Fruit fly (Drosophila melanogaster) whole organism, pupa: ENCODE data around the gene CG31141.
A peak's percentile ranks its signal among the peaks of the same experiment; 100 is the strongest.

Experiments
- CG10348 ChIP-seq: fragments of 200-800 bp; sonication (Bioruptor generic); IDR thresholded peaks from 2 replicates; pipeline ENCODE4 v1.3.6; 2022; ENCODE audit warnings: missing biosample characterization, missing genetic modification characterization
- CG12605 ChIP-seq: fragments of 200-800 bp; sonication (Bioruptor generic); IDR thresholded peaks from 2 replicates; pipeline ENCODE4 v1.3.6; 2022; ENCODE audit warnings: missing biosample characterization, missing genetic modification characterization
- CG13204 ChIP-seq: fragments of 200-800 bp; sonication (Bioruptor generic); optimal IDR thresholded peaks from 2 replicates; lab custom pipeline; 2018; ENCODE audit warnings: missing biosample characterization, mild to moderate bottlenecking, missing genetic modification characterization, moderate library complexity
- CG14655 ChIP-seq: fragments of 200-800 bp; sonication (Bioruptor generic); optimal IDR thresholded peaks from 3 replicates; lab custom pipeline; 2017; ENCODE audit warnings: mild to moderate bottlenecking, missing biosample characterization, missing genetic modification reagents, missing genetic modification characterization
- CG15710 ChIP-seq: fragments of 200-800 bp; sonication (Bioruptor generic); optimal IDR thresholded peaks from 2 replicates; lab custom pipeline; 2018; ENCODE audit warnings: missing biosample characterization, mild to moderate bottlenecking, missing genetic modification characterization, moderate library complexity
- CG17806 ChIP-seq: fragments of 200-800 bp; sonication (Bioruptor generic); optimal IDR thresholded peaks from 2 replicates; lab custom pipeline; 2018; ENCODE audit warnings: missing biosample characterization, mild to moderate bottlenecking, missing genetic modification characterization, moderate library complexity
- CG32121 ChIP-seq: fragments of 200-800 bp; sonication (Bioruptor generic); IDR thresholded peaks from 2 replicates; pipeline ENCODE4 v1.3.6; 2022; ENCODE audit warnings: missing biosample characterization, missing genetic modification characterization
- CG34367 ChIP-seq: fragments of 200-800 bp; sonication (Bioruptor generic); optimal IDR thresholded peaks from 2 replicates; lab custom pipeline; 2018; ENCODE audit warnings: missing biosample characterization, mild to moderate bottlenecking, missing genetic modification characterization
- CG4496 ChIP-seq: fragments of 200-800 bp; sonication (Bioruptor generic); IDR thresholded peaks from 3 replicates; pipeline ENCODE4 v1.3.6; 2022; ENCODE audit warnings: missing biosample characterization, missing genetic modification characterization
- CG8159 ChIP-seq: fragments of 200-800 bp; sonication (Bioruptor generic); optimal IDR thresholded peaks from 3 replicates; lab custom pipeline; 2018; ENCODE audit warnings: missing biosample characterization, mild to moderate bottlenecking, missing genetic modification characterization, moderate library complexity
- CG8301 ChIP-seq: fragments of 200-800 bp; sonication (Bioruptor generic); optimal IDR thresholded peaks from 2 replicates; lab custom pipeline; 2018; ENCODE audit warnings: missing biosample characterization, mild to moderate bottlenecking, missing genetic modification characterization
- CG9948 ChIP-seq: fragments of 200-800 bp; sonication (Bioruptor generic); optimal IDR thresholded peaks from 2 replicates; lab custom pipeline; 2018; ENCODE audit warnings: missing biosample characterization, mild to moderate bottlenecking, missing genetic modification characterization, moderate library complexity
- D1 ChIP-seq: fragments of 200-800 bp; sonication (Bioruptor generic); optimal IDR thresholded peaks from 2 replicates; lab custom pipeline; 2018; ENCODE audit warnings: missing biosample characterization, mild to moderate bottlenecking, missing genetic modification characterization, moderate library complexity
- EcR ChIP-seq: fragments of 200-800 bp; sonication (Bioruptor generic); optimal IDR thresholded peaks from 3 replicates; lab custom pipeline; 2019; ENCODE audit warnings: missing biosample characterization, missing genetic modification characterization, mild to moderate bottlenecking, moderate library complexity, missing genetic modification reagents
- Ets98B ChIP-seq: fragments of 200-800 bp; sonication (Bioruptor generic); IDR thresholded peaks from 2 replicates; pipeline ENCODE4 v1.3.6; 2022; ENCODE audit warnings: missing biosample characterization, missing genetic modification characterization
- Pif1A ChIP-seq: fragments of 200-800 bp; sonication (Bioruptor generic); optimal IDR thresholded peaks from 3 replicates; lab custom pipeline; 2016; ENCODE audit warnings: missing biosample characterization, missing genetic modification characterization
- Pif1B ChIP-seq: fragments of 200-800 bp; sonication (Bioruptor generic); optimal IDR thresholded peaks from 3 replicates; lab custom pipeline; 2016; ENCODE audit warnings: missing biosample characterization, missing genetic modification characterization
- Snoo ChIP-seq: fragments of 200-800 bp; sonication (Bioruptor generic); optimal IDR thresholded peaks from 3 replicates; lab custom pipeline; 2017; ENCODE audit warnings: missing biosample characterization, mild to moderate bottlenecking, missing genetic modification characterization, inconsistent platforms
- fd96Ca ChIP-seq: fragments of 200-800 bp; sonication (Bioruptor generic); IDR thresholded peaks from 3 replicates; pipeline ENCODE4 v1.3.6; 2022; ENCODE audit warnings: missing biosample characterization, missing genetic modification characterization
- gl ChIP-seq: fragments of 200-800 bp; sonication (Bioruptor generic); optimal IDR thresholded peaks from 2 replicates; lab custom pipeline; 2018; ENCODE audit warnings: missing biosample characterization, mild to moderate bottlenecking, missing genetic modification characterization
- rn ChIP-seq: fragments of 200-800 bp; sonication (Bioruptor generic); IDR thresholded peaks from 2 replicates; pipeline ENCODE4 v1.3.6; 2022; ENCODE audit warnings: missing biosample characterization, missing genetic modification characterization

CG31141 gene

DNA sequence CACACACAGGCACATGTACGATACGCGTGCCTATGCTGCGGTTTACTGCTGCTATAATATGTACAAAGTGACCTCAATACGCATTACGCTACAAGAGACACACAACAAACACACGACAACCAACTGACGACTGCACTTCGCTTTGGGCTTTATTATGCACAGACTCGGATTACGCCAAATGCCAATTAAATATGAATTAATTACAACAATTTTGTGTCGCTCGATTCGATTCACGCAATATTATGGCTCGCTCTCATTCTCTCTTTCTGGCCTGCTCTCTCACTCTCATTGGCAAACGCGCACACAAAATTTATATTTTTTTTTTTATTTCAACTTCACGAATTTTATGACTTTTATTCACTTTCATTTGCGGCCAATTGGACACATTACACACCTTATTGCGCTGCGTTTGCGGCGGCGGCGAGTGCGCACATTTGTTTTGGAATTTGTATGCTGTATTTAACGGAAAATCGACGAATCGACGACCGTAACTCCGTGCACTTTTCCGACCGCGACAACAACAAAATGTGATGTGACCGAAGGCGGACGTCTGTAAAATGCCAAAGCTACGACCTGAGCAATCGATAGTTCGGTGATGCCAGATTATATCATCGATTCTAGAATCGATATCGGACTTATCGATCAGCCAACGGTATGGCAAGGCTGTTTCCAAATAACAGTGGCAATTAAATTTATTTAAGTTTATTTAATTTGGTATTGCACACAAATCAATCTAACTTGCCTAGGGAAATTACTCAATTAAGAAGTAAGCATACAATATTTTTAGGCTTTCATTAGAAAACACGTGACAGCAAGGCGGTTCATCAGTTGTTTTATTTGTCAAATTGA lies at the start of gene CG31141, which contains the start of gene sba:
Gene CG31141 (plus strand): TSS at position 799 of the 849 bp plus-strand sequence.
Gene sba (minus strand): TSS at position 472 of the 849 bp plus-strand sequence.
- TF ChIP-seq CG8159 (tag; lab: Kevin White, UChicago), result peak; percentile 46
- TF ChIP-seq CG9948 (tag; lab: Kevin White, UChicago), result no peak
- TF ChIP-seq CG4496 (GFP tag; lab: Robert Waterston, UW), result peak; percentile 55; the same call in 2 of the 3 replicates
- peak; percentile 4 for TF ChIP-seq Snoo
- TF ChIP-seq rn (GFP tag; lab: Robert Waterston, UW), result no peak
- no peak for TF ChIP-seq CG14655 (GFP tag; lab: Kevin White, UChicago)
- TF ChIP-seq CG10348 (GFP tag; lab: Robert Waterston, UW), result no peak
- no peak for TF ChIP-seq CG15710
- no peak for TF ChIP-seq CG34367
- TF ChIP-seq CG13204, result no peak
- peak; percentile 24 for TF ChIP-seq EcR (GFP tag; lab: Kevin White, UChicago)
- no peak for TF ChIP-seq D1 (tag; lab: Kevin White, UChicago)
- no peak for TF ChIP-seq CG32121 (GFP tag; lab: Robert Waterston, UW)
- TF ChIP-seq gl, result peak; percentile 36
- no peak for TF ChIP-seq Pif1A (GFP tag; lab: Kevin White, UChicago)
- no peak for TF ChIP-seq CG17806
- no peak for TF ChIP-seq CG8301
- peak; percentile 57; the same call in 1 of the 2 replicates for TF ChIP-seq CG12605
- no peak for TF ChIP-seq fd96Ca (GFP tag; lab: Robert Waterston, UW)
- no peak for TF ChIP-seq Pif1B
- TF ChIP-seq Ets98B, result peak; percentile 58

DNA sequence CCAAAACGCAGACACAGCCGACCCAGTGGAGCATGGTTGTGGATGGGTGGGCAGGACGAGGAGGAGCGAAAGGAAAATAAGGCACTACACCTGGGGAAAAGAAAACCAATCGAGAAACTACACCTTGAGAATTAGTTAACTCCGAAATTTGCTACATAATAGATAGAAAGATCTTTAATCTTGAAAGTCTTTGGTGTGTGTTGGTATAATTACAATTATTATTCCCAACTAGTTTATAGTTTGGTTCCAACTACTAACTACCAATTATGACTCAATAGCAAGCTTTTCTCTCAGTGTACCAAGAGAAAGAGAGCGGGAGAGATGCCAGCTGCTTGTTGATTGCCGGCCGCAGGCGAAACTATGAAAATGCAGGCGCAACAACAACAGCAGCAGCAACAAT lies 48.9 kb upstream of the CG31141 start:
- TF ChIP-seq CG8159 (tag; lab: Kevin White, UChicago) (peak; percentile 72), Pif1B (peak; percentile 63), EcR (GFP tag; lab: Kevin White, UChicago) (no peak), CG9948 (tag; lab: Kevin White, UChicago) (peak; percentile 73), fd96Ca (GFP tag; lab: Robert Waterston, UW) (peak; percentile 53; the same call in 1 of the 3 replicates), CG10348 (GFP tag; lab: Robert Waterston, UW) (no peak), CG32121 (GFP tag; lab: Robert Waterston, UW) (peak; percentile 79), rn (GFP tag; lab: Robert Waterston, UW) (0 out of 2 replicates have a peak, but pooled peaks have one; percentile 14), CG4496 (GFP tag; lab: Robert Waterston, UW) (peak; percentile 76), CG34367 (peak; percentile 68), gl (peak; percentile 4), CG8301 (peak; percentile 76), Snoo (peak; percentile 55), D1 (tag; lab: Kevin White, UChicago) (no peak), CG12605 (peak; percentile 74), CG17806 (peak; percentile 74), CG13204 (peak; percentile 10), CG15710 (peak; percentile 67), CG14655 (GFP tag; lab: Kevin White, UChicago) (peak; percentile 86), Ets98B (peak; percentile 72), Pif1A (GFP tag; lab: Kevin White, UChicago) (peak; percentile 75)

DNA sequence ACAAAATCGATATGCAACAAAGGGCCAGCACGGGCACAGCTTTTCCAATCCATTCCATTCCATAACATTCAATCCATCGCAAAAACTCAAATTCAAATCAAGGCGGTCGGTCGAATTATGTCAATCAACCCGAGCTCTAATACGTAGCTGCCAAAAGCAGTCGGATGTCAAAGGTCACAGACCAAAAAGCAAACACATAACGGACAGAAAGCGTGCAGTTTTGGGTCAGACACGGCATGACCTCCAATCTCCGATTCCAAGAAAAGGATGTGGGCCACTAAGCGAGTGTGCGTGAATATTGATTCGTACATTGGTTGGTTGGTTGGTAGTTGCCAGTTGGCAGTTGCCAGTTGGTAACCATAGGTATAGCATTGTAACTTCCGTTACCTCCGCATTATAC lies 48.3 kb upstream of the CG31141 start:
- no peak for TF ChIP-seq CG34367
- no peak for TF ChIP-seq CG8301
- TF ChIP-seq CG13204, result no peak

DNA sequence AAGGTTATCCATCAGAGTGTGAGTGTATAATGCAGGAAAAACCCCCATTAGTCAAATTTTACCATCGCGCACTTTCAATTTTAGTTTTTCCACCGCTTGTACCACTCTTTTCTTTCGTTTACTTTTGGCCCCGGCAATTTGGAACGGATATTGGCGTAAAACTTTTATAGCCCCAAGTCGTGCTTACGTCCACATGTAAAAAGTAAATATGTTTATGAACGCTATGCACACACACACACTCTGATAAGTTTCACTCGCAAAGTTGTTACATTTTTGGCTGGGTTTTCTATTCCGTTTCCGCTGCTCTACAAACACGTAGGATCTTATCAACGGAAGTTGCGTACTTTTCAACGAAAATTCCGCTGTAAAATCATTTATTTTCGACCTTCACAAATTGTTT lies 46.4 kb upstream of the CG31141 start:
- TF ChIP-seq CG4496 (GFP tag; lab: Robert Waterston, UW), result no peak
- TF ChIP-seq Pif1A (GFP tag; lab: Kevin White, UChicago), result no peak
- no peak for TF ChIP-seq CG9948 (tag; lab: Kevin White, UChicago)
- TF ChIP-seq CG8301, result no peak
- TF ChIP-seq CG14655 (GFP tag; lab: Kevin White, UChicago), result no peak
- no peak for TF ChIP-seq CG17806
- TF ChIP-seq, all 21 proteins: peak for 0

DNA sequence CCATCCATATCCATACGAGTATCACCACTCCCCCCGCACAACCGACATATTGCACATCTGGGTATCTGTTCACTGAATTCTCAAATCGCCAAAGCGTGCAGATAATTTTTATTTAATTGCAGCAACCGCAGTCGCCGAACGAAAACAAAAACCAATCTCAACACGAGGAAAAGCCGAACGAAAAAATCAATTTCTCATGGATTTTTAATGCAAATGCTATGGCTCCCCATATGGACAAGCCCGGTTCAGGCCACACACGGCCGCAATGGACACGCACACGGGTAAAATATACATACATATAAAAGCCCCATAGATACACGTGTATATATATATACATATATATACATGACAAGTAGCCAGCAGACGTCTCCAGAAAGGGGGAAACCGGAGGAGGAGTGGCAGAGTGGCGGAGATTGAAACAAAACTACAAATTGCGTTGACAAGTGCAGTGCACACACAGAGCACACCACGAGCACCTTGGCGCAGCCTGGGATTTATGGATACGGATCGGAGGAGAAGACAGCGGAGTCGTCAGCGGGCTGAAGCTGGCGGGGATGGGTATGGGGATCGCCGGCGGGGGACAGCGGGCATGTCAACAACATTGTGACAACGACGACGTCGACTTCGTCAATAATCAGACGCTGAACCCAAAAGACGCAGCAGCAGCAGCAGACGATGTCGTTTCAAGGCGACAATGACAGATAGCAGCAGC lies 45.3 kb upstream of the CG31141 start:
- TF ChIP-seq fd96Ca (GFP tag; lab: Robert Waterston, UW), result no peak
- no peak for TF ChIP-seq Pif1B
- TF ChIP-seq Ets98B, result peak; percentile 22; the same call in 1 of the 2 replicates
- TF ChIP-seq CG8301, result no peak
- no peak for TF ChIP-seq CG14655 (GFP tag; lab: Kevin White, UChicago)
- TF ChIP-seq Snoo, result peak; percentile 24
- TF ChIP-seq rn (GFP tag; lab: Robert Waterston, UW), result no peak
- TF ChIP-seq EcR (GFP tag; lab: Kevin White, UChicago), result peak; percentile 98
- no peak for TF ChIP-seq CG15710
- TF ChIP-seq CG13204, result peak; percentile 87
- TF ChIP-seq CG9948 (tag; lab: Kevin White, UChicago), result no peak

DNA sequence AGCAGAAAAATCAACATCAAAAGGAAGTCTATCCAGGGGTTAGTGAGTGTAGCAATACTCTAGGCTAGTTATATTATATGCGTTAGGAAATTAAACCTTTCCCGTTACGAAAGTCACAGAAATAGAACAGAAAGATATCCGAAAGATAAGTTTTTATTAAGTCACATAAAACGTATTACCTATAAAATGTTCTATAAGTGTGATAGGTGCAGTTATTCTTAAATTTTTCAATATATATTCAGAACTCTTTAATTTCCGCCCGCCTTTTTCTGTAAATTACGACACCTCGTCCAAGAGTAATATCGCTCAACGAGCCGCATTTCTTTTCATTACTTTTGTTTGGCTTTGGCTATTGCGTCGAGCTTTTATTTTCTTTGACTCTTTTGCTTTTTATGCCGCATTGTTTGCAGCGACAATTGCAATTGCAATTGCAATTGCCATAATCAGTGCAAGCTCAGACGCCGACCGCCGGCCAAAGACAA lies 44.7 kb upstream of the CG31141 start:
- TF ChIP-seq CG14655 (GFP tag; lab: Kevin White, UChicago) (peak; percentile 81), CG10348 (GFP tag; lab: Robert Waterston, UW) (no peak), EcR (GFP tag; lab: Kevin White, UChicago) (no peak), CG17806 (peak; percentile 69), Snoo (no peak), Ets98B (no peak), fd96Ca (GFP tag; lab: Robert Waterston, UW) (0 out of 3 replicates have a peak, but pooled peaks have one; percentile 14), CG8159 (tag; lab: Kevin White, UChicago) (peak; percentile 80), Pif1A (GFP tag; lab: Kevin White, UChicago) (peak; percentile 41), CG9948 (tag; lab: Kevin White, UChicago) (peak; percentile 70), D1 (tag; lab: Kevin White, UChicago) (peak; percentile 57), CG34367 (peak; percentile 52), CG12605 (no peak), CG15710 (peak; percentile 73), CG8301 (peak; percentile 80), rn (GFP tag; lab: Robert Waterston, UW) (no peak), CG4496 (GFP tag; lab: Robert Waterston, UW) (no peak)
